Worm (Caenorhabditis elegans): ENCODE measurements around the gene C25E10.8.

ce11 chrV:9065001-9065400 lies 11.1 kb upstream of the C25E10.8 start:
- TF ChIP-seq mdl-1 (tag; optimal IDR thresholded peaks at IDR 0.05) (no peak), pqm-1 (tag; optimal IDR thresholded peaks at IDR 0.05) (no peak), saeg-2 (GFP tag; IDR thresholded peaks at IDR 0.05) (no peak), dve-1 (tag; optimal IDR thresholded peaks at IDR 0.05; ENCODE audit: insufficient read depth) (no peak), ceh-32 (tag; optimal IDR thresholded peaks at IDR 0.05; ENCODE audit: poor library complexity) (no peak), aly-2 (tag; optimal IDR thresholded peaks at IDR 0.05) (no peak), mep-1 (tag; optimal IDR thresholded peaks at IDR 0.05) (no peak)
